Fruit fly (Drosophila melanogaster): ENCODE measurements around the gene up.

Gene up

DNA sequence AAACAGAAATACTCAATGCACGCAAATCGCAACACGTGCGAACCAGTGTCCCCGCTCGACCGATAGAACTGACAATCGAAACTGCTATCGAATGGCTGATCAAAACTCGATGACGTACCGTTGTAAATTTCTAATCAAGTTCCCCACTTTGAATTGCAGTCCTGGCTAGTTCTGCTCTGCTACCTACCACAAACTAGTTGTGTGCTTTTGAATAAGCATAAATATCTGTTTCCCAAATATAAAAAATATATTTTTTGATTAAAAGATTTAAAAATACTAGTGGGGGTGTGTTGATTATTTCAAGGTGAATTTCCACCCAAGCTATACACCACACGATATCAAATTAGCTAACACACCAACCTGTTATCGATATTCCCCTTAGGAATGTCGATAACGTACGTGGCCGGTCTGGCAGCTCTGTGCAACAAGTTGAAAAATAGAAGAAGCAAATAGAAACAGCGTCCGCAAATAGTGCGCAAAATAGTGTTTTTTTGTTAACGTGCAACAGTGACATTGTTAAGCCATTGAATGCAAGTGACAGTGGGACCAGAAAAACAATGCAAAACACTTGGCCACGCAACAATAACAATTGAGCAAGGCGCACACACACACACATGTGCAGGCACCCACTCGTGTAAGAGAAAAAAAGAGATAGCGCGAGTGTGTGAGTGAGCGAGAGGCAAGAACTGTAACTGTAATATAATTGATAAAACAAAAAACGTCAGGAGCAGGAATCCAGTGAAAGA lies 22.1 kb upstream of the up start, which contains the start of the genes CG2691 and NFAT (continued):
- no peak for TF ChIP-seq her (GFP tag; optimal IDR thresholded peaks at IDR 0.05)
- no peak; the same call in 1 of the 2 replicates for TF ChIP-seq CG3847 (GFP tag; IDR thresholded peaks at IDR 0.05)
- TF ChIP-seq vfl (GFP tag; optimal IDR thresholded peaks at IDR 0.05): no peak
- TF ChIP-seq zf30C (GFP tag; optimal IDR thresholded peaks at IDR 0.05): no peak
- no peak for TF ChIP-seq CG10654 (GFP tag; optimal IDR thresholded peaks at IDR 0.05)
- TF ChIP-seq odd (GFP tag; optimal IDR thresholded peaks at IDR 0.05): no peak
- TF ChIP-seq CG10267 (tag; optimal IDR thresholded peaks at IDR 0.05): peak; percentile 47
- no peak for TF ChIP-seq CG10274 (GFP tag; optimal IDR thresholded peaks at IDR 0.05)
- TF ChIP-seq CG17328 (GFP tag; IDR thresholded peaks at IDR 0.05): no peak
- no peak for TF ChIP-seq pum (GFP tag; optimal IDR thresholded peaks at IDR 0.05)
- TF ChIP-seq Jarid2 (GFP tag; optimal IDR thresholded peaks at IDR 0.05): no peak
- TF ChIP-seq Nf-YB (GFP tag; optimal IDR thresholded peaks at IDR 0.05): no peak
- no peak for TF ChIP-seq CG17385 (GFP tag; optimal IDR thresholded peaks at IDR 0.05)
- TF ChIP-seq CG4424 (GFP tag; optimal IDR thresholded peaks at IDR 0.05): peak; percentile 7
- TF ChIP-seq Fer3 (tag; optimal IDR thresholded peaks at IDR 0.05): no peak
- no peak for TF ChIP-seq nerfin-2 (GFP tag; IDR thresholded peaks at IDR 0.05; ENCODE audit: partially characterized antibody)
- TF ChIP-seq so (GFP tag; IDR thresholded peaks at IDR 0.05): no peak
- TF ChIP-seq CG34376 (GFP tag; optimal IDR thresholded peaks at IDR 0.05): peak; percentile 23
- TF ChIP-seq dysf (GFP tag; IDR thresholded peaks at IDR 0.05): no peak
- TF ChIP-seq unpg (GFP tag; optimal IDR thresholded peaks at IDR 0.05): no peak
- no peak for TF ChIP-seq CG31365 (tag; optimal IDR thresholded peaks at IDR 0.05)
- no peak for TF ChIP-seq yki (optimal IDR thresholded peaks at IDR 0.05)
- peak; percentile 69 for TF ChIP-seq Bgb (GFP tag; IDR thresholded peaks at IDR 0.05; ENCODE audit: partially characterized antibody)
- no peak for TF ChIP-seq CG7963 (GFP tag; IDR thresholded peaks at IDR 0.05; ENCODE audit: partially characterized antibody)
- no peak for TF ChIP-seq fd3F (GFP tag; optimal IDR thresholded peaks at IDR 0.05)
- TF ChIP-seq ems (GFP tag; optimal IDR thresholded peaks at IDR 0.05): no peak
- no peak for TF ChIP-seq CG12104 (GFP tag; optimal IDR thresholded peaks at IDR 0.05)
- peak; percentile 63 for TF ChIP-seq Sry-δ (GFP tag; optimal IDR thresholded peaks at IDR 0.05)
- no peak for TF ChIP-seq CG4404 (GFP tag; IDR thresholded peaks at IDR 0.05)
- no peak for TF ChIP-seq CG1647 (GFP tag; optimal IDR thresholded peaks at IDR 0.05)
- TF ChIP-seq CG2678 (tag; optimal IDR thresholded peaks at IDR 0.05): no peak
- TF ChIP-seq Mrtf (GFP tag; IDR thresholded peaks at IDR 0.05): no peak
- no peak for TF ChIP-seq Camta (GFP tag; optimal IDR thresholded peaks at IDR 0.05)
- no peak for TF ChIP-seq hkb (optimal IDR thresholded peaks at IDR 0.05)
- no peak for TF ChIP-seq hkb (GFP tag; IDR thresholded peaks at IDR 0.05)
- TF ChIP-seq bbx (GFP tag; IDR thresholded peaks at IDR 0.05; ENCODE audit: partially characterized antibody): peak; percentile 52; the same call in 1 of the 2 replicates
- no peak for TF ChIP-seq CG3995 (GFP tag; optimal IDR thresholded peaks at IDR 0.05)
- TF ChIP-seq CG15073 (GFP tag; optimal IDR thresholded peaks at IDR 0.05): no peak
- TF ChIP-seq Bteb2 (GFP tag; optimal IDR thresholded peaks at IDR 0.05): no peak
- TF ChIP-seq toy (GFP tag; IDR thresholded peaks at IDR 0.05): no peak
- no peak for TF ChIP-seq Awh (GFP tag; IDR thresholded peaks at IDR 0.05)
- no peak for TF ChIP-seq tap (tag; optimal IDR thresholded peaks at IDR 0.05)
- TF ChIP-seq cato (GFP tag; optimal IDR thresholded peaks at IDR 0.05; ENCODE audit: borderline replicate concordance): no peak
- no peak for TF ChIP-seq CG10147 (GFP tag; optimal IDR thresholded peaks at IDR 0.05)
- peak; percentile 66; the same call in 3 of the 4 replicates for TF ChIP-seq Dll (GFP tag; IDR thresholded peaks at IDR 0.05; ENCODE audit: partially characterized antibody)
- no peak for TF ChIP-seq CG17359 (tag; optimal IDR thresholded peaks at IDR 0.05)
- TF ChIP-seq Pdp1 (GFP tag; optimal IDR thresholded peaks at IDR 0.05): peak in 1 of 2 experiments; percentile 56
- peak; percentile 40 for TF ChIP-seq CG3163 (GFP tag; optimal IDR thresholded peaks at IDR 0.05)
- no peak for TF ChIP-seq lola (GFP tag; optimal IDR thresholded peaks at IDR 0.05)
- TF ChIP-seq ab (GFP tag; optimal IDR thresholded peaks at IDR 0.05): no peak
